Worm (Caenorhabditis elegans): ENCODE results near the gene math-24.

The math-24 gene

ce11 chrII:1899934-1900333 is at the start of gene math-24:
math-24 (plus strand) TSS chrII:1900234.
- no peak for TF ChIP-seq nhr-237 (tag; optimal IDR thresholded peaks at IDR 0.05)
- TF ChIP-seq ham-2 (GFP tag; optimal IDR thresholded peaks at IDR 0.05), result no peak
- no peak for TF ChIP-seq bed-3 (GFP tag; optimal IDR thresholded peaks at IDR 0.05)
- no peak for TF ChIP-seq unc-39 (tag; optimal IDR thresholded peaks at IDR 0.05)
- TF ChIP-seq nhr-28 (tag; optimal IDR thresholded peaks at IDR 0.05), result no peak
- no peak for TF ChIP-seq ceh-39 (tag; optimal IDR thresholded peaks at IDR 0.05)
- TF ChIP-seq mab-5 (tag; optimal IDR thresholded peaks at IDR 0.05), result no peak
- TF ChIP-seq ceh-83 (GFP tag; optimal IDR thresholded peaks at IDR 0.05), result no peak
- no peak for TF ChIP-seq blmp-1 (tag; optimal IDR thresholded peaks at IDR 0.05)
- TF ChIP-seq lin-32 (GFP tag; optimal IDR thresholded peaks at IDR 0.05), result no peak
- TF ChIP-seq sem-2 (GFP tag; optimal IDR thresholded peaks at IDR 0.05), result no peak
- TF ChIP-seq flh-1 (GFP tag; optimal IDR thresholded peaks at IDR 0.05), result no peak
- no peak for TF ChIP-seq nhr-2 (tag; optimal IDR thresholded peaks at IDR 0.05)
- no peak for TF ChIP-seq ztf-11 (tag; optimal IDR thresholded peaks at IDR 0.05)
- TF ChIP-seq unc-62 (GFP tag; optimal IDR thresholded peaks at IDR 0.05), result no peak
- TF ChIP-seq mls-2 (tag; optimal IDR thresholded peaks at IDR 0.05), result no peak
- no peak for TF ChIP-seq cnd-1 (tag; optimal IDR thresholded peaks at IDR 0.05)
- TF ChIP-seq elt-3 (tag; optimal IDR thresholded peaks at IDR 0.05), result no peak
- no peak for TF ChIP-seq zip-8 (tag; optimal IDR thresholded peaks at IDR 0.05)

ce11 chrII:1850299-1850698 is 49.7 kb upstream of the math-24 start, which contains the start of gene fbxb-96:
fbxb-96 (minus strand) TSS chrII:1850399.
- TF ChIP-seq mep-1 (tag; optimal IDR thresholded peaks at IDR 0.05) (no peak), nhr-76 (tag; optimal IDR thresholded peaks at IDR 0.05) (no peak), snpc-4 (tag; optimal IDR thresholded peaks at IDR 0.05) (no peak), ztf-11 (tag; optimal IDR thresholded peaks at IDR 0.05) (no peak), nhr-2 (tag; optimal IDR thresholded peaks at IDR 0.05) (no peak), unc-39 (tag; optimal IDR thresholded peaks at IDR 0.05) (no peak), nhr-12 (tag; optimal IDR thresholded peaks at IDR 0.05) (no peak), ham-2 (GFP tag; optimal IDR thresholded peaks at IDR 0.05) (no peak), nhr-28 (tag; optimal IDR thresholded peaks at IDR 0.05) (no peak), ceh-43 (GFP tag; optimal IDR thresholded peaks at IDR 0.05) (no peak), ceh-83 (GFP tag; optimal IDR thresholded peaks at IDR 0.05) (no peak), ces-1 (GFP tag; optimal IDR thresholded peaks at IDR 0.05) (no peak)

ce11 chrII:1850840-1851294 is 49.2 kb upstream of the math-24 start, which contains the start of gene C52E2.3:
C52E2.3 (plus strand) TSS chrII:1851244.
- TF ChIP-seq hlh-1 (tag; optimal IDR thresholded peaks at IDR 0.05) (no peak), elt-1 (tag; optimal IDR thresholded peaks at IDR 0.05; ENCODE audit: borderline replicate concordance, insufficient read depth) (peak; percentile 62), elt-3 (tag; optimal IDR thresholded peaks at IDR 0.05) (peak; percentile 85)

- TF ChIP-seq cnd-1 (tag; optimal IDR thresholded peaks at IDR 0.05), result no peak
- no peak for TF ChIP-seq unc-39 (tag; optimal IDR thresholded peaks at IDR 0.05)
Measured at ce11 chrII:1851716-1852115, 48.3 kb upstream of the math-24 start.

- TF ChIP-seq ceh-83 (GFP tag; optimal IDR thresholded peaks at IDR 0.05) (no peak), pha-4 (tag; optimal IDR thresholded peaks at IDR 0.05) (no peak), cnd-1 (tag; optimal IDR thresholded peaks at IDR 0.05) (no peak), elt-3 (tag; optimal IDR thresholded peaks at IDR 0.05) (no peak), nhr-76 (tag; optimal IDR thresholded peaks at IDR 0.05) (no peak), ham-2 (GFP tag; optimal IDR thresholded peaks at IDR 0.05) (no peak), blmp-1 (tag; optimal IDR thresholded peaks at IDR 0.05) (no peak), flh-1 (GFP tag; optimal IDR thresholded peaks at IDR 0.05) (no peak), mab-5 (tag; optimal IDR thresholded peaks at IDR 0.05) (no peak), lin-32 (GFP tag; optimal IDR thresholded peaks at IDR 0.05) (no peak), unc-62 (GFP tag; optimal IDR thresholded peaks at IDR 0.05) (no peak), zip-8 (tag; optimal IDR thresholded peaks at IDR 0.05) (no peak), lsy-2 (tag; optimal IDR thresholded peaks at IDR 0.05) (no peak), ceh-43 (GFP tag; optimal IDR thresholded peaks at IDR 0.05) (no peak), unc-120 (tag; optimal IDR thresholded peaks at IDR 0.05; ENCODE audit: poor library complexity, severe bottlenecking) (no peak), snpc-4 (tag; optimal IDR thresholded peaks at IDR 0.05) (no peak), M03D4.4 (tag; optimal IDR thresholded peaks at IDR 0.05) (no peak), drap-1 (GFP tag; optimal IDR thresholded peaks at IDR 0.05) (no peak), bed-3 (GFP tag; optimal IDR thresholded peaks at IDR 0.05) (no peak), elt-1 (tag; optimal IDR thresholded peaks at IDR 0.05; ENCODE audit: borderline replicate concordance, insufficient read depth) (no peak)
Measured at ce11 chrII:1852503-1852902, 47.5 kb upstream of the math-24 start, which contains the start of gene C52E2.2. C52E2.2 (plus strand) TSS chrII:1852803.
